Worm (Caenorhabditis elegans): Measurements from ENCODE around the gene C01G12.7.

DNA sequence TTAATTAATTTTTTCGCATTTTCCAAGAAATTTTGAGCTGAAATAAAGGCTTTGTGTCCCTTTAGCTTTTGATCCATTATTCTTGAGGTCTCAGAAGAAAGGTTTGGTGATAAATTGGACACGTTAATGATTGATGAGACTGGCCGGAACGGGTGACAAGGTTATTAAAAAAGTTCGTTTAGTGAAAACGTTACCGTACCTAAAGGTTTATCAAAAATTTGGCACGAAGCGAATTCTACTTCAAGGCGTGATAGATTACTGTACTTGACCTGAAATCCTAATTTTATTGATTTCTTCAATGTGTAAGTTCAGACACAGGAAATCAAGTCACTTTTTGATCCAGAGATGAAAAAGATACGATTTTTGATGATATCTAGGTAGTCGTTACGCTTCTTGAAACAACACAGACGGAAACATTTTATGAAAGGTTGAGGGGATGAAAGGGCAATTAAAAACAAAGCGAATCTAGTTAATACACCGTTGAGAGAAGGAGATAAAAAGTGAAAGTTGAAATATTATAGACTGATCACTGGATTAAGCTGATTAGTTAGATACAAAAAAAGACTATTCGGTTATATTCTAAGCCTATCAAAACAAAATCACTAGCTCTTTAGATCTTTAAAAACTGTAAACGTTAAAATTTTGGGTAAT is 18.9 kb upstream of the C01G12.7 start:
- no peak for TF ChIP-seq W03F9.2 (tag; optimal IDR thresholded peaks at IDR 0.05)
- TF ChIP-seq him-1 (tag; optimal IDR thresholded peaks at IDR 0.05), result no peak
- no peak for TF ChIP-seq dao-5 (tag; optimal IDR thresholded peaks at IDR 0.05)

Data from whole organism, L4/young adult.